Fruit fly (Drosophila melanogaster) whole organism, prepupa: ENCODE measurements around the gene Arl4.

ENCODE experiments used
- CG11762 ChIP-seq: fragments of 200-800 bp; sonication (Bioruptor generic); optimal IDR thresholded peaks from 3 replicates; lab custom pipeline; 2016; ENCODE audit warnings: missing biosample characterization, missing genetic modification characterization; ENCODE audit not compliant: insufficient read depth
- CG4318 ChIP-seq: fragments of 200-800 bp; sonication (Bioruptor generic); optimal IDR thresholded peaks from 3 replicates; lab custom pipeline; 2017; ENCODE audit warnings: missing biosample characterization, mild to moderate bottlenecking, missing genetic modification characterization
- CG6792 ChIP-seq: fragments of 200-800 bp; sonication (Bioruptor generic); optimal IDR thresholded peaks from 3 replicates; lab custom pipeline; 2016; ENCODE audit warnings: missing biosample characterization, missing genetic modification characterization
- Gug ChIP-seq: fragments of 200-800 bp; sonication (Bioruptor generic); IDR thresholded peaks from 2 replicates; pipeline ENCODE4 v1.3.6; 2022; ENCODE audit warnings: missing biosample characterization, missing genetic modification characterization
- Sox102F ChIP-seq: fragments of 200-800 bp; sonication (Bioruptor generic); optimal IDR thresholded peaks from 2 replicates; lab custom pipeline; 2016; ENCODE audit warnings: missing biosample characterization, mild to moderate bottlenecking, missing genetic modification characterization
- svp ChIP-seq: fragments of 200-800 bp; sonication (Bioruptor generic); peaks from one replicate; lab custom pipeline; 2016; ENCODE audit warnings: missing biosample characterization, missing genetic modification characterization
- vri ChIP-seq: fragments of 200-800 bp; sonication (Bioruptor generic); optimal IDR thresholded peaks from 3 replicates; lab custom pipeline; 2016; ENCODE audit warnings: missing biosample characterization, mild to moderate bottlenecking, missing genetic modification characterization

DNA sequence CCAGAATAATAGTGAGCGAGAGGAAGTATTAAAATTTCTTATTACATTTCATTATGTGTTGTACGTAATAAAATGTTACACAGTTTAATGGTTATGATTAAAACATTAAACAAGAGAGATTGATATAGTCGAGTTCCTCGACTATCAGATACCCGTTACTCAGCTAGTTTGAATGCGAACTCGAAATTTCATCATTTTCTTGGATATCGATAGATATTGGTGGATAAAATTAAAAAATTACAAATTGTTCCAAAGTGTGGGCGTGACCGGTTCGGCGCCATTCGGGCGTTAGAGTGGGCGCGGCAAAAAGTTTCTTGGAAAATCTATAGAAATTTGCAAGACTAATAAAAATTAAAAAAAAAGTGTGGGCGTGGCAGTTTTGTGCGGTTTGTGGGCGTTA is 14.0 kb downstream of the Arl4 start:
- no peak for TF ChIP-seq CG11762 (GFP tag; lab: Kevin White, UChicago)
- TF ChIP-seq CG4318, result no peak
- no peak for TF ChIP-seq Gug (GFP tag; lab: Robert Waterston, UW)
- TF ChIP-seq Sox102F, result no peak
- no peak for TF ChIP-seq svp (GFP tag; lab: Kevin White, UChicago)
- TF ChIP-seq vri, result no peak
- no peak for TF ChIP-seq CG6792 (GFP tag; lab: Kevin White, UChicago)
